Worm (Caenorhabditis elegans) whole organism, L2 larva: ENCODE measurements around the gene irg-1.

Experiments used
- C34F6.9 ChIP-seq: fragments of 150-350 bp; optimal IDR thresholded peaks from 2 replicates; lab custom pipeline; 2014; ENCODE audit warnings: missing biosample characterization, missing genetic modification characterization
- Y55F3AM.14 ChIP-seq: fragments of 200-800 bp; sonication (Bioruptor generic); optimal IDR thresholded peaks from 2 replicates; lab custom pipeline; 2018; ENCODE audit warnings: mild to moderate bottlenecking, missing genetic modification characterization, missing compliant biosample characterization
- ZK546.5 ChIP-seq: sonication (generic microtip); optimal IDR thresholded peaks from 2 replicates; lab custom pipeline; 2017; ENCODE audit warnings: missing biosample characterization, missing genetic modification characterization
- aly-2 ChIP-seq: fragments of 150-350 bp; optimal IDR thresholded peaks from 2 replicates; lab custom pipeline; 2014; ENCODE audit warnings: missing biosample characterization, missing genetic modification characterization
- ama-1 ChIP-seq: fragments of 150-350 bp; optimal IDR thresholded peaks from 2 replicates; lab custom pipeline; 2018; ENCODE audit warnings: inconsistent platforms
- blmp-1 ChIP-seq: sonication (generic microtip); optimal IDR thresholded peaks from 2 replicates; lab custom pipeline; 2017; ENCODE audit warnings: missing genetic modification characterization, mild to moderate bottlenecking, missing compliant biosample characterization, antibody characterized with exemption, moderate library complexity; ENCODE audit not compliant: insufficient read depth
- ceh-16 ChIP-seq: fragments of 150-350 bp; optimal IDR thresholded peaks from 2 replicates; lab custom pipeline; 2014; ENCODE audit warnings: missing biosample characterization, missing genetic modification characterization
- ceh-82 ChIP-seq: fragments of 150-350 bp; optimal IDR thresholded peaks from 2 replicates; lab custom pipeline; 2014; ENCODE audit warnings: missing biosample characterization, missing genetic modification characterization
- dmd-4 ChIP-seq: sonication (generic microtip); optimal IDR thresholded peaks from 2 replicates; lab custom pipeline; 2017; ENCODE audit warnings: missing biosample characterization, missing genetic modification characterization
- egl-27 ChIP-seq: sonication (generic microtip); optimal IDR thresholded peaks from 3 replicates; lab custom pipeline; 2017; ENCODE audit warnings: missing biosample characterization, missing genetic modification reagents, missing genetic modification characterization
- elt-1 ChIP-seq: fragments of 150-350 bp; optimal IDR thresholded peaks from 2 replicates; lab custom pipeline; 2014; ENCODE audit warnings: missing biosample characterization, missing genetic modification characterization
- elt-3 ChIP-seq: sonication (generic microtip); optimal IDR thresholded peaks from 2 replicates; lab custom pipeline; 2017; ENCODE audit warnings: missing biosample characterization, missing genetic modification characterization
- fos-1 ChIP-seq: fragments of 150-350 bp; optimal IDR thresholded peaks from 2 replicates; lab custom pipeline; 2014; ENCODE audit warnings: missing biosample characterization, missing genetic modification characterization
- gmeb-1 ChIP-seq: fragments of 150-350 bp; optimal IDR thresholded peaks from 2 replicates; lab custom pipeline; 2014; ENCODE audit warnings: missing biosample characterization, missing genetic modification characterization
- lin-11 ChIP-seq: fragments of 150-350 bp; sonication (generic microtip); optimal IDR thresholded peaks from 2 replicates; lab custom pipeline; 2014; ENCODE audit warnings: missing biosample characterization, missing genetic modification characterization, inconsistent platforms, mixed read lengths
- lin-13 ChIP-seq: fragments of 150-350 bp; optimal IDR thresholded peaks from 2 replicates; lab custom pipeline; 2014; ENCODE audit warnings: missing biosample characterization, missing genetic modification reagents, missing genetic modification characterization
- lin-39 ChIP-seq: fragments of 150-350 bp; optimal IDR thresholded peaks from 2 replicates; lab custom pipeline; 2014; ENCODE audit warnings: missing biosample characterization, missing genetic modification reagents, missing genetic modification characterization
- lsy-2 ChIP-seq, 2 experiments: fragments of 150-350 bp in 1 of 2; sonication (generic microtip) in 1 of 2; optimal IDR thresholded peaks; 2 replicates each; lab custom pipeline; 2014 to 2017; ENCODE audit warnings: missing biosample characterization in 2 of 2, missing genetic modification characterization in 2 of 2
- mab-5 ChIP-seq: fragments of 150-350 bp; optimal IDR thresholded peaks from 2 replicates; lab custom pipeline; 2014; ENCODE audit warnings: missing biosample characterization, missing genetic modification characterization
- mbf-1 ChIP-seq: sonication (generic microtip); optimal IDR thresholded peaks from 2 replicates; lab custom pipeline; 2017; ENCODE audit warnings: missing biosample characterization, missing genetic modification characterization
- mdl-1 ChIP-seq, 2 experiments: fragments of 150-350 bp in 1 of 2; sonication (generic microtip) in 1 of 2; optimal IDR thresholded peaks; 2 replicates each; lab custom pipeline; 2017; ENCODE audit warnings: missing biosample characterization in 2 of 2, missing genetic modification characterization in 2 of 2
- nhr-10 ChIP-seq: sonication (generic microtip); optimal IDR thresholded peaks from 2 replicates; lab custom pipeline; 2017; ENCODE audit warnings: missing biosample characterization, missing genetic modification characterization
- nhr-11 ChIP-seq: fragments of 150-350 bp; optimal IDR thresholded peaks from 2 replicates; lab custom pipeline; 2014; ENCODE audit warnings: missing biosample characterization, missing genetic modification characterization
- nhr-12 ChIP-seq: fragments of 150-350 bp; optimal IDR thresholded peaks from 2 replicates; lab custom pipeline; 2014; ENCODE audit warnings: missing biosample characterization, missing genetic modification characterization
- nhr-129 ChIP-seq: fragments of 150-350 bp; optimal IDR thresholded peaks from 2 replicates; lab custom pipeline; 2014; ENCODE audit warnings: missing biosample characterization, missing genetic modification characterization
- nhr-237 ChIP-seq: fragments of 150-350 bp; optimal IDR thresholded peaks from 2 replicates; lab custom pipeline; 2014; ENCODE audit warnings: missing biosample characterization, missing genetic modification characterization
- nhr-25 ChIP-seq: fragments of 150-350 bp; sonication (generic microtip); optimal IDR thresholded peaks from 3 replicates; lab custom pipeline; 2014; ENCODE audit warnings: missing biosample characterization, missing genetic modification characterization
- nhr-6 ChIP-seq: fragments of 150-350 bp; optimal IDR thresholded peaks from 2 replicates; lab custom pipeline; 2014; ENCODE audit warnings: missing biosample characterization, missing genetic modification characterization
- nhr-77 ChIP-seq: fragments of 150-350 bp; optimal IDR thresholded peaks from 2 replicates; lab custom pipeline; 2014; ENCODE audit warnings: missing biosample characterization, missing genetic modification characterization
- peb-1 ChIP-seq: fragments of 150-350 bp; optimal IDR thresholded peaks from 2 replicates; lab custom pipeline; 2014; ENCODE audit warnings: missing biosample characterization, missing genetic modification characterization
- skn-1 ChIP-seq: sonication (generic microtip); optimal IDR thresholded peaks from 2 replicates; lab custom pipeline; 2017; ENCODE audit warnings: missing biosample characterization, missing genetic modification characterization
- sma-3 ChIP-seq: sonication (generic microtip); optimal IDR thresholded peaks from 2 replicates; lab custom pipeline; 2016; ENCODE audit warnings: missing genetic modification reagents, missing genetic modification characterization, missing compliant biosample characterization
- snpc-4 ChIP-seq: fragments of 150-350 bp; optimal IDR thresholded peaks from 2 replicates; lab custom pipeline; 2014; ENCODE audit warnings: missing biosample characterization, missing genetic modification characterization
- unc-39 ChIP-seq: fragments of 150-350 bp; optimal IDR thresholded peaks from 2 replicates; lab custom pipeline; 2014; ENCODE audit warnings: missing biosample characterization, missing genetic modification characterization
- unc-55 ChIP-seq: fragments of 150-350 bp; sonication (generic microtip); optimal IDR thresholded peaks from 3 replicates; lab custom pipeline; 2014; ENCODE audit warnings: missing biosample characterization, missing genetic modification reagents, missing genetic modification characterization
- unc-62 ChIP-seq: fragments of 150-350 bp; optimal IDR thresholded peaks from 2 replicates; lab custom pipeline; 2014; ENCODE audit warnings: missing biosample characterization, missing genetic modification reagents, missing genetic modification characterization
- ztf-1 ChIP-seq: fragments of 200-800 bp; sonication (Bioruptor generic); conservative IDR thresholded peaks from 2 replicates; pipeline ENCODE4 v1.3.6; 2022; ENCODE audit warnings: missing genetic modification characterization, missing compliant biosample characterization
- ztf-11 ChIP-seq: sonication (generic microtip); optimal IDR thresholded peaks from 2 replicates; lab custom pipeline; 2017; ENCODE audit warnings: missing biosample characterization, missing genetic modification characterization
- ztf-4 ChIP-seq: fragments of 150-350 bp; optimal IDR thresholded peaks from 2 replicates; lab custom pipeline; 2014; ENCODE audit warnings: missing biosample characterization, missing genetic modification characterization

irg-1 gene

DNA sequence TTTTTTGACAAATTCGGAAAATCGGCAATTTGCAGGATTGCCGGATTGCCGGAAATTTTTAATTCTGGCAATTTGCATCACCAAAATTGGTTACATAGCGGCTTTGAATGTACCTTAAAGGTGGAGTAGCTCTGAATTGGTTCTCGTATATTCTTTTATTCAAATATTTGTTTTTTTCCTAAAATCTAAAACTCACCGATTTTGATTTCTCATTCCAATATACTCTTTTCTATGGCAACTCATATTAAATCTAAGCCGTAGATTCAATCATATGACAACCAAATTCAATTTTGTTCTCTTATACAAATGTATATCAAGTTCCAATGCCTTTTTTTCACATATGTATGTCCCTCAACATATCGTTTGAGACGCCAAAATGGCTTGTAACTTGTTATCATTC lies 26.2 kb downstream of the irg-1 start, which contains the start of gene sri-21:
Gene sri-21, plus strand, starts transcription at position 301 of the 400 bp plus-strand sequence.
- TF ChIP-seq ztf-4 (tag; lab: Kevin White, UChicago) = no peak
- no peak for TF ChIP-seq peb-1 (tag; lab: Kevin White, UChicago)
- no peak for TF ChIP-seq sma-3 (GFP tag; lab: Kevin White, UChicago)
- TF ChIP-seq egl-27 = no peak
- no peak for TF ChIP-seq lin-11 (tag; lab: Kevin White, UChicago)
- TF ChIP-seq unc-39 (tag; lab: Kevin White, UChicago) = no peak
- TF ChIP-seq nhr-6 (tag; lab: Kevin White, UChicago) = no peak
- no peak for TF ChIP-seq nhr-10 (tag; lab: Kevin White, UChicago)
- TF ChIP-seq mdl-1 (tag; optimal IDR thresholded peaks at IDR 0.05; lab: Kevin White, UChicago) = no peak
- TF ChIP-seq blmp-1 (tag; lab: Kevin White, UChicago) = no peak
- no peak for TF ChIP-seq ceh-82
- no peak for TF ChIP-seq ama-1 (lab: Kevin White, UChicago)
- no peak for TF ChIP-seq lsy-2 (tag; optimal IDR thresholded peaks at IDR 0.05; lab: Kevin White, UChicago)
- TF ChIP-seq nhr-129 (tag; lab: Kevin White, UChicago) = no peak
- TF ChIP-seq mbf-1 (tag; lab: Kevin White, UChicago) = no peak
- no peak for TF ChIP-seq lin-39 (tag; lab: Kevin White, UChicago)

DNA sequence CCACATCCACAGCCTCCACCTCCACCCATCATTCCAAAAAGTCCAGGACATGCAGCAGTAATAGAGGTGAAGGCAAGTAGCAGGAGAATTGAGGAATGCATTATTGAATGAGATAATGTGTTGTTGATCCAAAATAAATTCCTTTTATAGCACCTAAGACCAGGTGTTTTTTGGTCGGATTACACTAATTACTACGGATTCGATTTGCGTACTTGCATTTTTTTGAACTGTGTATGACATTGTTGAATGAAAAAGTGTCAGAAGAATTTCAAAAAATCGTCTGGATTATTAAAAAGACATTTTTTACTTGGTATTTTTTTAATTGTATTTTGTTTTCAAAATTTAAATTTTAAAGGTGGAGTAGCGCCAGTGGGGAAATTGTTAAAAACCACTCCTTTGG lies 28.4 kb downstream of the irg-1 start, which contains the start of gene grl-28:
Gene grl-28, minus strand, starts transcription at position 101 of the 400 bp plus-strand sequence.
- TF ChIP-seq elt-1 (tag; lab: Kevin White, UChicago) (no peak), nhr-10 (tag; lab: Kevin White, UChicago) (no peak), ZK546.5 (no peak)

DNA sequence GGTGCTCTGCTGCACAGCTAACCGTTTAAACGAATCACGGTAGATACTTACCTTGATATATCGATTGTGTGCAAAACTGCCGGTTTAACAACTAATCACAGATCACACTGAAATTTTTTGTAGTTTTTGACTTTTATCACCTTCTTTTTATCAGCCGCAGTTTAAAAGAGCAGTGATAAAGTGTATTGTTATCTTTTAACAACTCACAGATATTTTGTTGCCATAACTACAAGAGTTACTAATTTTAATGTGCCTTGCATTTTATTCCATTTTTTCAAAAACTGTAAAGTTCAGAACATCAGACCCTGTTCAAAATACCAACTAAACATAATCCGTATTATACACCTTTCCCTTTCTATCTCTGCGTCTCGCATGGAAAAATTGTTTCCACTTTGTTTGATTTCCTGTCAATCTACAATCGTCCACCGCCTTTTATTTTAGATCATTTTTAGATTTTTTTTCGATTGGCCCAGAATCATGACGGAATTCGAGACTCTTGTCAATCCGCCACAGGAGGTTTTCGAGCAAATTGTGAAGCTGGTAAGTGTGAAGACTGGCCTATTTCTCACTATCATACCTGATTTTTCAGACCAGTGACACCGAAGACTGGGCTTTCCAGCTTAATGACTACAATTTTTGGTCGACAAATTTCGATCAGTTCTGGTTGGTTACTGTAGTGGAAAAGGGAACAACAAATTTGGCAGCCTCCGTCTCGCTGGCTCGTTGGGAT lies 29.5 kb downstream of the irg-1 start, which contains the start of gene T24A6.20:
Gene T24A6.20, plus strand, starts transcription at position 395 of the 730 bp plus-strand sequence.
- TF ChIP-seq ama-1 (lab: Kevin White, UChicago) (no peak), nhr-237 (tag; lab: Kevin White, UChicago) (no peak), nhr-10 (tag; lab: Kevin White, UChicago) (no peak), ceh-16 (tag; lab: Kevin White, UChicago) (no peak), elt-3 (no peak), unc-55 (no peak), ztf-11 (tag; lab: Kevin White, UChicago) (no peak), nhr-25 (tag; lab: Kevin White, UChicago) (no peak), blmp-1 (tag; lab: Kevin White, UChicago) (no peak), peb-1 (tag; lab: Kevin White, UChicago) (no peak), unc-62 (GFP tag; lab: Kevin White, UChicago) (no peak), nhr-129 (tag; lab: Kevin White, UChicago) (no peak), sma-3 (GFP tag; lab: Kevin White, UChicago) (no peak), unc-39 (tag; lab: Kevin White, UChicago) (no peak), lin-11 (tag; lab: Kevin White, UChicago) (no peak), nhr-11 (tag; lab: Kevin White, UChicago) (no peak), lin-13 (GFP tag; lab: Kevin White, UChicago) (no peak)

DNA sequence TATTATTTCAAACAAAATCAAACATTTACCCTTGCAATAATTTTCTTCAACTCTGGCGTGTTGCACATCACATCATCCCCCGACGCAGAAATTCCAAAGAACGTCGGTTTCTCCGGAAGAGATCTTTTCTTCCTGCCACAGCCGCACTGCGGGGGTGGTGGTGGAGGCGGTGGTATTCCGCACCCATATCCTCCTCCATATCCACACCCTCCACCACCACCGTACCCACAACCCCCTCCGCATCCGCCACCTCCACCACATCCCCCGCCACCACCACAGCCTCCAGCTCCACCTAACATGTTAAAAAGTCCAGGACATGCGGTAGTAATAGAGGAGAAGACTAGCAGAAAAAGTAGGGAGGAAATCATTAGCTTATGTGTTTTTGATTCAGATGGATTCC lies 31.5 kb downstream of the irg-1 start, which contains the start of gene grl-29:
Gene grl-29, minus strand, starts transcription at position 368 of the 400 bp plus-strand sequence.
- TF ChIP-seq aly-2 (tag; lab: Kevin White, UChicago) = no peak
- TF ChIP-seq snpc-4 (tag; lab: Kevin White, UChicago) = no peak
- TF ChIP-seq mbf-1 (tag; lab: Kevin White, UChicago) = no peak
- TF ChIP-seq fos-1 (tag; lab: Kevin White, UChicago) = no peak
- TF ChIP-seq peb-1 (tag; lab: Kevin White, UChicago) = no peak
- TF ChIP-seq dmd-4 (tag; lab: Kevin White, UChicago) = no peak
- no peak for TF ChIP-seq skn-1
- no peak for TF ChIP-seq unc-39 (tag; lab: Kevin White, UChicago)
- TF ChIP-seq nhr-11 (tag; lab: Kevin White, UChicago) = no peak
- no peak for TF ChIP-seq C34F6.9
- no peak for TF ChIP-seq elt-3
- TF ChIP-seq nhr-12 (tag; lab: Kevin White, UChicago) = no peak
- TF ChIP-seq Y55F3AM.14 (GFP tag; lab: Kevin White, UChicago) = no peak
- TF ChIP-seq nhr-77 (tag; lab: Kevin White, UChicago) = no peak
- no peak for TF ChIP-seq elt-1 (tag; lab: Kevin White, UChicago)
- no peak for TF ChIP-seq ztf-1 (GFP tag; lab: Robert Waterston, UW)
- TF ChIP-seq nhr-6 (tag; lab: Kevin White, UChicago) = no peak
- TF ChIP-seq gmeb-1 (tag; lab: Kevin White, UChicago) = no peak
- TF ChIP-seq ama-1 (lab: Kevin White, UChicago) = no peak
- TF ChIP-seq mab-5 (tag; lab: Kevin White, UChicago) = no peak
